Fruit fly (Drosophila melanogaster): ENCODE measurements around the gene OtopLc.

OtopLc gene

DNA sequence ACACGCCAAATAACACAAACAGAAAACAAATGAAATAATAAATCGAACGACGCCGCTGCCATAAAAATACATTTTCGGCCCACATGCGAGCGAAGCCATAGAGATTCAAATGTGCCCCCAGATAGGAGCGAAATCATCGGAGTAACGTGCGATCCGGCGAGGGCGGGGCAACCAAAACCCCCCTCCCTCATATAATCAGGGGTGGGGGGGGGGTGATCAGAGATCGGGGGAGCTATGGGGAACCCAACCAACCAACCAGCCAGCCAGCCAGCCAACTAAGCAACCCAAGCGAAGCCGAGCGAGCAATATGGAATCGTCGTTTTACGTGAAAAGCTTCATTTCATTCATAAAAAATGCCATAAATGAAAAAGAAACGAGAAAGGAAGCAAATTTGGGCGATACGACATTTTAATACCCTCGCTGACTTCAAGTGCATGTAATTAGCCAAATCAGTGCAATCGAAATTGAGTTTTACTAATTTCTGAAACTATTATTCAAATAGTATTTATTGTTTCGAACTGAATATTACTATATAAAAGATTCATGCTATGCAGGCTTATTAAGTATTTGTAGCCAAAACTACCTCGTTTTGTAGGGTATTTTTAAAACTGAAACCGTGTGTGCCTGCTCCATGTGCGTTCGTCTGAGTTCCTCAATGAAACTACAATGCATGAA, 37.3 kb upstream of the OtopLc start (continued):
- TF ChIP-seq Smox (GFP tag; optimal IDR thresholded peaks at IDR 0.05), result peak; percentile 63
- peak; percentile 73 for TF ChIP-seq Met (GFP tag; optimal IDR thresholded peaks at IDR 0.05)
- TF ChIP-seq CG31627 (GFP tag; optimal IDR thresholded peaks at IDR 0.05), result peak; percentile 61
- TF ChIP-seq OdsH (GFP tag; optimal IDR thresholded peaks at IDR 0.05), result peak; percentile 70
- TF ChIP-seq CG8319 (GFP tag; optimal IDR thresholded peaks at IDR 0.05), result peak; percentile 21
- TF ChIP-seq eg (GFP tag; IDR thresholded peaks at IDR 0.05), result peak; percentile 49; the same call in 1 of the 3 replicates
- no peak for TF ChIP-seq fkh (GFP tag; optimal IDR thresholded peaks at IDR 0.05)
- TF ChIP-seq CG1621 (tag; optimal IDR thresholded peaks at IDR 0.05), result peak; percentile 49
- TF ChIP-seq dsx (GFP tag; optimal IDR thresholded peaks at IDR 0.05; ENCODE audit: poor library complexity, severe bottlenecking), result peak; percentile 60
- TF ChIP-seq cyc (GFP tag; optimal IDR thresholded peaks at IDR 0.05), result peak; percentile 62
- peak; percentile 67 for TF ChIP-seq acj6 (GFP tag; optimal IDR thresholded peaks at IDR 0.05)
- peak; percentile 51 for TF ChIP-seq CG3032 (tag; optimal IDR thresholded peaks at IDR 0.05)
- TF ChIP-seq CG6808 (GFP tag; optimal IDR thresholded peaks at IDR 0.05), result peak; percentile 44
- peak; percentile 73 for TF ChIP-seq CG8119 (GFP tag; IDR thresholded peaks at IDR 0.05)
- peak; percentile 52 for TF ChIP-seq CG34406 (GFP tag; optimal IDR thresholded peaks at IDR 0.05)
- no peak for TF ChIP-seq CG11294 (GFP tag; IDR thresholded peaks at IDR 0.05)
- peak; percentile 41 for TF ChIP-seq CG11762 (GFP tag; optimal IDR thresholded peaks at IDR 0.05; ENCODE audit: insufficient read depth)
- peak; percentile 63; the same call in 2 of the 3 replicates for TF ChIP-seq CG6163 (GFP tag; IDR thresholded peaks at IDR 0.05)
- TF ChIP-seq Blimp-1 (GFP tag; optimal IDR thresholded peaks at IDR 0.05), result no peak
- peak; percentile 42 for TF ChIP-seq spab (GFP tag; optimal IDR thresholded peaks at IDR 0.05)

DNA sequence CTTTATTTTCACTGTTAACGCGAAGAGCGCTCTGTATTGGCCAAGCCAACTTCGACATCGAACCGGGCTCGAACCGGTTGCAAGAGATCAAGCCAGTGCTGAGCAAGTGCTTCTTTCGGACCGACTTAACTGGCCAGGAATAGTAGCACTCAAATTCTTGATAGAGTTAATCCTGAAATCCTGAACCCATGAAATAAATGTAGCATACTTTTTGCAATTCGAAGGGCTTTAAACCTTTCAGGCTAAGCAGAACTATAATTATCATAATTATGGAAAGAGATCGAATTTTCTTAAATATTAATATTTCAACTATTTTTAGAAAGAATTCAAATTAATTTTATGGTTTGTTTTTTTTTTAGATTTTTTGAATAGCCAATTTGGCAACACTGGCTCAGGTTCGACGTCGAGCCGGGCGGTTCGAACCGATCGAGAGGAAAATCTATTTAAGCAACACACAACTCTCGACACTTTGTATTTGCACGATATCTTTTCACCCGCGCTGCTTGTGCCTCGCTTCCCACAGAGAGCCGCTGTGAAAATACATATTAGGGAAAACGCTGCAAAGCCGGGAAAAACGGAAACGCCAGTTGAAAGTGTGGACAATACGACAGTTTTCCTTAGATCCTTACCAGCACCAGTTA, 35.5 kb upstream of the OtopLc start, which contains the start of gene AdamTS-B:
Gene AdamTS-B (plus strand): TSS at position 471 of the 641 bp plus-strand sequence.
- no peak for TF ChIP-seq fd85E (GFP tag; optimal IDR thresholded peaks at IDR 0.05)
- TF ChIP-seq dac (GFP tag; optimal IDR thresholded peaks at IDR 0.05), result peak; percentile 46
- TF ChIP-seq CG32006 (GFP tag; optimal IDR thresholded peaks at IDR 0.05), result peak; percentile 79
- no peak for TF ChIP-seq Hr38 (GFP tag; optimal IDR thresholded peaks at IDR 0.05)
- TF ChIP-seq Eip93F (GFP tag; optimal IDR thresholded peaks at IDR 0.05), result peak; percentile 44
- peak; percentile 73 for TF ChIP-seq CG16779 (tag; optimal IDR thresholded peaks at IDR 0.05)
- TF ChIP-seq CG8119 (GFP tag; IDR thresholded peaks at IDR 0.05), result peak; percentile 80
- peak; percentile 70 for TF ChIP-seq fd59A (GFP tag; optimal IDR thresholded peaks at IDR 0.05)
- peak; percentile 25 for TF ChIP-seq vri (GFP tag; optimal IDR thresholded peaks at IDR 0.05)
- TF ChIP-seq lz (GFP tag; optimal IDR thresholded peaks at IDR 0.05), result peak; percentile 74
- no peak for TF ChIP-seq fkh (GFP tag; optimal IDR thresholded peaks at IDR 0.05)
- TF ChIP-seq CG10669 (GFP tag; optimal IDR thresholded peaks at IDR 0.05), result peak; percentile 73
- TF ChIP-seq dsx (GFP tag; optimal IDR thresholded peaks at IDR 0.05; ENCODE audit: poor library complexity, severe bottlenecking), result peak; percentile 57
- TF ChIP-seq Eip75B (GFP tag; optimal IDR thresholded peaks at IDR 0.05), result peak; percentile 76
- peak; percentile 62 for TF ChIP-seq acj6 (GFP tag; optimal IDR thresholded peaks at IDR 0.05)
- TF ChIP-seq Met (GFP tag; optimal IDR thresholded peaks at IDR 0.05), result peak; percentile 77
- TF ChIP-seq CG11762 (GFP tag; optimal IDR thresholded peaks at IDR 0.05; ENCODE audit: insufficient read depth), result peak; percentile 45
- peak; percentile 56 for TF ChIP-seq CG9139 (GFP tag; optimal IDR thresholded peaks at IDR 0.05)
- TF ChIP-seq CG11294 (GFP tag; IDR thresholded peaks at IDR 0.05), result peak; percentile 60; the same call in 1 of the 2 replicates
- TF ChIP-seq Lpt (GFP tag; optimal IDR thresholded peaks at IDR 0.05), result peak; percentile 57
- peak; percentile 69 for TF ChIP-seq CG3032 (tag; optimal IDR thresholded peaks at IDR 0.05)
- TF ChIP-seq pdm3 (GFP tag; optimal IDR thresholded peaks at IDR 0.05), result peak; percentile 62
- peak; percentile 46 for TF ChIP-seq Sox15 (GFP tag; optimal IDR thresholded peaks at IDR 0.05)
- peak; percentile 69; the same call in 2 of the 3 replicates for TF ChIP-seq eg (GFP tag; IDR thresholded peaks at IDR 0.05)
- peak; percentile 57 for TF ChIP-seq CG10631 (GFP tag; optimal IDR thresholded peaks at IDR 0.05)
- peak; percentile 35 for TF ChIP-seq Hr39 (GFP tag; optimal IDR thresholded peaks at IDR 0.05)
- TF ChIP-seq salr (GFP tag; optimal IDR thresholded peaks at IDR 0.05), result peak; percentile 17 to 51
- TF ChIP-seq OdsH (GFP tag; optimal IDR thresholded peaks at IDR 0.05), result peak; percentile 63
- peak; percentile 66 for TF ChIP-seq topi (GFP tag; optimal IDR thresholded peaks at IDR 0.05)
- TF ChIP-seq Smox (GFP tag; optimal IDR thresholded peaks at IDR 0.05), result peak; percentile 70
- TF ChIP-seq ss (GFP tag; optimal IDR thresholded peaks at IDR 0.05), result no peak
- peak; percentile 22 for TF ChIP-seq Eip78C (GFP tag)
- TF ChIP-seq svp (GFP tag), result no peak
- TF ChIP-seq Blimp-1 (GFP tag; optimal IDR thresholded peaks at IDR 0.05), result peak; percentile 28
- peak; percentile 69 for TF ChIP-seq CG15336 (GFP tag; IDR thresholded peaks at IDR 0.05)
- peak; percentile 62 for TF ChIP-seq Sox102F (GFP tag; optimal IDR thresholded peaks at IDR 0.05)
- TF ChIP-seq Ets21C (GFP tag; optimal IDR thresholded peaks at IDR 0.05), result peak; percentile 26
